Worm (Caenorhabditis elegans): ENCODE measurements around the gene C45G9.5.

ce11 chrIII:5092345-5092744 is 44.4 kb downstream of the C45G9.5 start:
- TF ChIP-seq zag-1 (tag; optimal IDR thresholded peaks at IDR 0.05), result no peak
- no peak for TF ChIP-seq ZK546.5 (tag; optimal IDR thresholded peaks at IDR 0.05)
- no peak for TF ChIP-seq unc-55 (GFP tag; optimal IDR thresholded peaks at IDR 0.05)

Data from whole organism, L2 larva.